Worm (Caenorhabditis elegans): Measurements from ENCODE around the gene H03G16.1.

H03G16.1 gene

DNA sequence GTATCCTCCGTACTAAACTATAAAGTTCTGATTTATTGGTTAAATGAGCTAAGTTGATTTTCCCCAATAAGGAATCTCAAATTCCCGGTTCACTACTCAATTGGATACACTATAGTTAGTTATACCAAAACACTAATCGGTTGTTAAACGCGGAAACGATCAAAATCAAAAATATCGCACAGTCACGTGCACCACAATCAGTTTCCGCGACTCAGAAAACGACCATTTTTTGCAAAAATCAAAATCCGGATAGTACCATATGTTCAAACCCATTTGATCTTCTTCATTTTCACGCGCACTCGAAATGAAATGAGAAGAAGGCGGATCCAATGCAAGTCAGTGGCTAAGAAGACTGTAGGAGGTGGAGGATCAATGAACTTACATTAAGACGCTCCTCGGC lies 27.8 kb downstream of the H03G16.1 start:
- TF ChIP-seq ztf-23 (GFP tag; IDR thresholded peaks at IDR 0.05) (no peak), T22C8.4 (GFP tag; IDR thresholded peaks at IDR 0.05) (no peak), klf-2 (GFP tag; conservative IDR thresholded peaks at IDR 0.05) (no peak), cog-1 (tag; optimal IDR thresholded peaks at IDR 0.05) (no peak), ref-1 (GFP tag; conservative IDR thresholded peaks at IDR 0.05) (no peak), flt-1 (GFP tag; IDR thresholded peaks at IDR 0.05) (no peak), med-1 (GFP tag; optimal IDR thresholded peaks at IDR 0.05; ENCODE audit: insufficient read depth) (no peak), ztf-29 (GFP tag; IDR thresholded peaks at IDR 0.05) (no peak), tab-1 (GFP tag; IDR thresholded peaks at IDR 0.05) (no peak)

DNA sequence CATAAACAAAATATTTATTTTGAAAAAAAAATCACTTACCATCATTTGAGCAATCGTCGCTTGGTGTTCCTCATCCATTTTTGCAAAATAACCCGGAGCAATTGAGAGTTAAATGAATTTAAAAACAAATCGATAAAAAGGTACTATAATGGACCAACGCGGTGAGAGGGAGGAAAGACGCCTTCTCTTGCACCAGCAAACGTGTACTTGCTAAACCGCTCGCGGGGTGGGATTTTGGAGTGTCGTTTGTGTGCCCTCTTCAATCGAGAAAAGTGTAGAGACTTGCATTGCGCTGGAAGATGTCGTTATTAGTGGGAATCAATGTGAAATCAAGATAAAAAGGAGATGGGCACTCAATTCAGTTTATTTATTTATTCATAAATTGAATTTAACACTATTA lies 30.1 kb downstream of the H03G16.1 start, which contains the start of gene H40L08.1:
H40L08.1 (minus strand) TSS at position 292 of the 400 bp plus-strand sequence.
- TF ChIP-seq flt-1 (GFP tag; IDR thresholded peaks at IDR 0.05) (no peak), ztf-29 (GFP tag; IDR thresholded peaks at IDR 0.05) (no peak), T22C8.4 (GFP tag; IDR thresholded peaks at IDR 0.05) (no peak), tab-1 (GFP tag; IDR thresholded peaks at IDR 0.05) (no peak), cog-1 (tag; optimal IDR thresholded peaks at IDR 0.05) (no peak), ref-1 (GFP tag; conservative IDR thresholded peaks at IDR 0.05) (no peak), klf-2 (GFP tag; conservative IDR thresholded peaks at IDR 0.05) (no peak), med-1 (GFP tag; optimal IDR thresholded peaks at IDR 0.05; ENCODE audit: insufficient read depth) (no peak), ztf-23 (GFP tag; IDR thresholded peaks at IDR 0.05) (no peak)

DNA sequence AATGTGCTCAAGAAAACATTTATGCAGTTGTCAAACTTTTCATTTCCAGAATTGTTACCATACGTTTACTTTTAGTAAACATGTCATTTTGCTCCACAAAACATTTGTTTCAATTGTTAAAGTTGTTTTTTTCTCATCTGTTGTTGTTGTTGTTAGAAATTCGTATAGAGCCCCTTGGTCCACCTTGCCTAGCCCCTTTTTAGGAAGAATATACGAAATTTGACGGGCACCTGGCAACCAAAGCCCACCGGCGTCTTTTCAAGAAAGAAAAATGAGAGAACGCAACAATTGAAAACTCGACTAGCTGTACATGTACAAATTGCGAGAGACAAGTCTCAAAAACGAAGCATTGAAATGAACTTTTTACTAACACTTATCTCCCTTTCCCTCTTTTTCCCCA lies 30.7 kb downstream of the H03G16.1 start, which contains the start of gene F09B12.5:
F09B12.5 (plus strand) TSS at position 301 of the 400 bp plus-strand sequence.
- TF ChIP-seq flt-1 (GFP tag; IDR thresholded peaks at IDR 0.05): no peak
- TF ChIP-seq ref-1 (GFP tag; conservative IDR thresholded peaks at IDR 0.05): no peak
- no peak for TF ChIP-seq T22C8.4 (GFP tag; IDR thresholded peaks at IDR 0.05)
- no peak for TF ChIP-seq cog-1 (tag; optimal IDR thresholded peaks at IDR 0.05)
- no peak for TF ChIP-seq klf-2 (GFP tag; conservative IDR thresholded peaks at IDR 0.05)
- no peak for TF ChIP-seq med-1 (GFP tag; optimal IDR thresholded peaks at IDR 0.05; ENCODE audit: insufficient read depth)
- TF ChIP-seq ztf-29 (GFP tag; IDR thresholded peaks at IDR 0.05): no peak
- TF ChIP-seq ztf-23 (GFP tag; IDR thresholded peaks at IDR 0.05): no peak
- no peak for TF ChIP-seq tab-1 (GFP tag; IDR thresholded peaks at IDR 0.05)

DNA sequence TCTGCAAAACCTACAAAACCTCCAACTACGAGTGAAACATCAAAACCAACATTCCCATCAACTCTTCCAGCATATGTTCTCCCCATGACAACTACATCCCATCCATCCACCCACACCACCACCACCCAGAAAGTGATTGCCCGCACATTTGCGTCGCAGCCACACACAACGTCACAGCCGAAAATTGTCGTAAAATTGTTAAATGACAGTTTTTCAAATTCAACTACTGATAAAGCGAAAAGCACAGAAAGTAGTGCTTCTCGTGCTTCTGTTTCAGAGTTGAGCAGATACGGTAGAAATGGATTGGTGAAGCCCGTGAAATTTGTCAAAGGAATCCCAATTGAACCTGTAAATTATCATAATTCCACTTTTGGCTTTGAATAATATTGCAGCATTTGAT lies 34.1 kb downstream of the H03G16.1 start:
- TF ChIP-seq ztf-29 (GFP tag; IDR thresholded peaks at IDR 0.05) (no peak), ztf-23 (GFP tag; IDR thresholded peaks at IDR 0.05) (no peak), T22C8.4 (GFP tag; IDR thresholded peaks at IDR 0.05) (no peak), med-1 (GFP tag; optimal IDR thresholded peaks at IDR 0.05; ENCODE audit: insufficient read depth) (no peak), flt-1 (GFP tag; IDR thresholded peaks at IDR 0.05) (no peak), tab-1 (GFP tag; IDR thresholded peaks at IDR 0.05) (no peak), cog-1 (tag; optimal IDR thresholded peaks at IDR 0.05) (no peak), klf-2 (GFP tag; conservative IDR thresholded peaks at IDR 0.05) (no peak), ref-1 (GFP tag; conservative IDR thresholded peaks at IDR 0.05) (no peak)

DNA sequence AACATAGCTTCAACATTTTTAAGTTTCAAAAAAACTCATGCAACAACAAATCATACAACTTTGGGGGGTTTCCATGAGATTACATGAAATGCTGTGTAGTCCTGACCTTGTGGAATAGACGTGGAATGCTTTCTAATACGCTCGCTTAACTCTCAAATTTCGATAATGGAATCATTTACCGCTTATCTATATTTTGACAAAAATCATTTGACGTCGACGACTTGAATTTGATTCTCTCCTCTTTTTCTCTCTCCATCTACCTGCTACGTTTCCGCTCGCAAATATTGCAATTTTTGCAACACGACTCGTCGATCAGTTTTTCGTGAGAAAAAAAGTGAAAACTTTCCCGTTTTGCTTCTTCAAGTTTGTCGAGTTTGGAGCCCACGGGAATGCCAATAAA lies 35.4 kb downstream of the H03G16.1 start, which contains the start of gene flr-4:
flr-4 (plus strand) TSS at position 275 of the 400 bp plus-strand sequence.
- TF ChIP-seq klf-2 (GFP tag; conservative IDR thresholded peaks at IDR 0.05) (no peak), med-1 (GFP tag; optimal IDR thresholded peaks at IDR 0.05; ENCODE audit: insufficient read depth) (no peak), ztf-29 (GFP tag; IDR thresholded peaks at IDR 0.05) (no peak), ref-1 (GFP tag; conservative IDR thresholded peaks at IDR 0.05) (no peak), tab-1 (GFP tag; IDR thresholded peaks at IDR 0.05) (no peak)

DNA sequence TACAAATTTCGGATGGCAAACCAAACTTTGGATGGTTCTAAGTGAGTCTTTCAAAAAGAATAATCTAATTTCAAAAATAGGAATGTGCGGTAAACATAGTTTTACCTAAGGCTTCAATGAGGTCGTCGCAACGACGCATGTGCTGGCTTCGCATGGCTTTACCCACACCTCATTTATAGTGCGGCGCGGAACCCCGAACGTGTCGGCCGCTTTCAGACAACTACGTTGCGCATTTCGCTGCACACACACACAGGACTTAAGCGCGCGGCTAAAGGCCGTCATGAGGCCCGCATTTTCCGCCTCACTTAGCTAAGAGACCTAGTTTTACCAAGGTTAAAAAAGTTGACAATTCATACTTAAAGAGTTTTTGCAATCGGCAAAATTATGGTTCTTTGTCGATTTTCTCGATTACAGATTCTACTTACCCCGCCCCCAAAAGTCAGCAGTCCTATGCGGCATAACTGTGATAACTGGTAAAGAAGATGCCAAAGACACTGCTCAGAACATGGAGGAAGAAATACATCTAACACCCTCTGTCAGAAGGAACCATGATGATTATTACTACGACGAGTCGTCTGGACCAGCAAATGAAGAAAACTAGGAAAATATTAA lies 39.2 kb downstream of the H03G16.1 start:
- TF ChIP-seq med-1 (GFP tag; optimal IDR thresholded peaks at IDR 0.05; ENCODE audit: insufficient read depth) (no peak), ztf-29 (GFP tag; IDR thresholded peaks at IDR 0.05) (no peak), ref-1 (GFP tag; conservative IDR thresholded peaks at IDR 0.05) (no peak), flt-1 (GFP tag; IDR thresholded peaks at IDR 0.05) (no peak), tab-1 (GFP tag; IDR thresholded peaks at IDR 0.05) (0 out of 2 replicates have a peak, but pooled peaks have one; percentile 46), klf-2 (GFP tag; conservative IDR thresholded peaks at IDR 0.05) (no peak)

DNA sequence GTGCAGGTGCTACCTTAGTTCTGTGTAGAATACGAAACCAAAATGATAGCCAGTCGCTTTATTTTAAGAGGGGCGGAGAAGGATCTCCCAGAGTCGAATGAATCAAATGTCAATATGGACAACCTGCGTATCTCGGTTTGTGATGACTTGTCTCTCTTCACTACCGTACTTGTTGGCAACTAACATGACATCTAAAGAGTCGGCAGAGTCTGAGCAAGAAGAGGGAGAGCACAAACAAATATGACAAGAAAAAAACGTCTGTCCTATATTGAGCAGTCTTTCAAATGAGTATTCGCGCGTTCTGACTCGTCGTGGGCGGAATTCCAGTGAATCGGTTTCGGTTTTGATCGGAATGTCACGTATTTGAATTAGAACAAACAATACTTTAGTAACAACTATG lies 41.3 kb downstream of the H03G16.1 start, which contains the start of gene F09B12.7:
F09B12.7 (minus strand) TSS at position 101 of the 400 bp plus-strand sequence.
- no peak for TF ChIP-seq klf-2 (GFP tag; conservative IDR thresholded peaks at IDR 0.05)

DNA sequence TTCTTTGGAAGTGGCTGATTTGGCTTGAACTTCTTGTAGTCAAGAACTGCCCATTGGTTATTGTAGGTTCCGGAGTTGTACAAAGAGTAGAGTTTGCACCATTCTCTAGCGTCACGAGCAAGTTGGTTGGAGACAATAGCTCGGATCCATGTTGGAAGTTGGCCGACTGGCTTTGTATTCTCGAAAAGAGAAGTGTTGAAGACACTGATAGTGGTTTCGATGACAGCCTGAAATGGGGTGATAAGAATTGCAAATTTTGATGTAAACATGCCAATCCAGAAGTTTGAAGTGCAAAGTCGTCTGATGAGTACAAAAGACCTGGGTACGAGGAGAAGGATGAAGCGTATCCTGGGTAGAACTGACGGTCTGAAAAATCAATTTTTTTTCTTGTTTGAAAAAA lies 42.6 kb downstream of the H03G16.1 start:
- TF ChIP-seq cog-1 (tag; optimal IDR thresholded peaks at IDR 0.05) (no peak), tab-1 (GFP tag; IDR thresholded peaks at IDR 0.05) (no peak), T22C8.4 (GFP tag; IDR thresholded peaks at IDR 0.05) (no peak), flt-1 (GFP tag; IDR thresholded peaks at IDR 0.05) (no peak), klf-2 (GFP tag; conservative IDR thresholded peaks at IDR 0.05) (no peak)

DNA sequence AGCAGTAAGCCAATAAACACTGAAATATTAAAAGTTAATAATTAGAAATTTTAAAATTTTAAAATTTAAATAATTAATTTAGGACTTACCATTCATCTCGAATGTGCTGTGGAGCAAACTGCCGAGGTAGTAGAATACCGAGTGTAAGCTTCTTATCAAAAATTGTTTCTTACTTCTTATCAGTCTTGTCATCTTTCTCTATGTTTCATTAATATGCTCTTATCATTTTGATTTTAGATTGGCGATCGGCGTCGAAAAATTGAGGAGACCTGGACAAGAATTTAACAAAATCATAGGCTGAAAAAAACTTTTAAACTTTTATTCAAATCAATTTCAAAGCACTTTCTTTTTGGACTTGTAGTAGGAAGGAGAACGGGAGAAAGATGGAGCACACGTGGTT lies 44.1 kb downstream of the H03G16.1 start, which contains the start of gene F09B12.3:
F09B12.3 (minus strand) TSS at position 192 of the 400 bp plus-strand sequence.
- TF ChIP-seq ref-1 (GFP tag; conservative IDR thresholded peaks at IDR 0.05) (no peak), tab-1 (GFP tag; IDR thresholded peaks at IDR 0.05) (no peak), T22C8.4 (GFP tag; IDR thresholded peaks at IDR 0.05) (no peak), med-1 (GFP tag; optimal IDR thresholded peaks at IDR 0.05; ENCODE audit: insufficient read depth) (no peak), klf-2 (GFP tag; conservative IDR thresholded peaks at IDR 0.05) (no peak), cog-1 (tag; optimal IDR thresholded peaks at IDR 0.05) (no peak)

DNA sequence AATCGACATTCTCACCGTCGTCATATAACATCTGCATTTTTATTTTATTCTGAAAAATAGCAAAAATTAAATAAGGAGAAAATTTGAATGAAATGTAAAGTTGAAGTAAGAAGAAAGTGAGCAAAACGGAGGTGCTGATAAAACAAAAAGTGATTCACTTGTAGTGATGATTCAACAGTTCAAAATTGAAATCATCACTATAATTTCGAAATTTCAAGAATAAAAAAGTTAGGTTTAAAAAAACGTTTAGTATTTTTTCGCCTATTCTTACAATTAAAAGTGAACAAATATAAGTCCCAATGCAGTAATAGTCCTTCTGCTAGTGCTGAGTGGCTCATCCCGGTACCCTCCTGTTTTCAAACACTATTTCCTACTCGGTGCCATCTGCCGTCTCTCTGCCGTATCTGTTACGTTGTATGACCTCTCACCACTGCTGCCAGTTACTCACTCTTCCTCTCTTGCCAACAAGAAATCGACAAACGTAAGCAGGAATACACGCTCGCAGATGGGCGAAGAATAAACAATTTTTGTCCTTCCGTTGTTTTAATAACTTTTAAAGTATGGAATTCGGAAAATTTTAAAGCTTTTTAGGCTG lies 46.8 kb downstream of the H03G16.1 start, which contains the start of gene dhhc-1:
dhhc-1 (minus strand) TSS at position 51 of the 595 bp plus-strand sequence.
- TF ChIP-seq cog-1 (tag; optimal IDR thresholded peaks at IDR 0.05) (peak; percentile 3), med-1 (GFP tag; optimal IDR thresholded peaks at IDR 0.05; ENCODE audit: insufficient read depth) (no peak), ztf-29 (GFP tag; IDR thresholded peaks at IDR 0.05) (no peak), klf-2 (GFP tag; conservative IDR thresholded peaks at IDR 0.05) (no peak), ztf-23 (GFP tag; IDR thresholded peaks at IDR 0.05) (0 out of 2 replicates have a peak, but pooled peaks have one; percentile 26), flt-1 (GFP tag; IDR thresholded peaks at IDR 0.05) (0 out of 2 replicates have a peak, but pooled peaks have one; percentile 12), tab-1 (GFP tag; IDR thresholded peaks at IDR 0.05) (0 out of 2 replicates have a peak, but pooled peaks have one; percentile 45), T22C8.4 (GFP tag; IDR thresholded peaks at IDR 0.05) (no peak), ref-1 (GFP tag; conservative IDR thresholded peaks at IDR 0.05) (no peak)

Measured in whole organism, midembryonic.